Fruit fly (Drosophila melanogaster): ENCODE results near the gene Nmdmc.

DNA sequence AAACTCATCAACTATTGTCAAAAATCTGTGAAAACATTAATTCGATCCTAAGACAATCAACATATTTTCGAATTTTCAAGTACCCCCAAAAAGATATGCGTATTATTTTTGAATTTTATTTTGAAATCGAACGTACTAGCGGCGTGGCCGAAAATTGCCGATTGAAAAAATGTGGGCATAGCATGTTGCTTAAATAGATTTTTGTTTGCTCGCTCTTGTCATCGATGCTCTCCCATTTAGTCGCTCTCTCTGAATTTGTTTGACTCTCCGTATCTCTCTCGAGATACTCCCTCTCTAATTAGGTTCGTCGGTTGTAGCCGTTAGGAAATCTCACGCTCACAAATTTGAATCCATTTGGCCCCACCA, 6.7 kb upstream of the Nmdmc start:
- TF ChIP-seq CG8478 (optimal IDR thresholded peaks at IDR 0.05) = no peak
- no peak for TF ChIP-seq EcR (GFP tag; optimal IDR thresholded peaks at IDR 0.05)
- no peak for TF ChIP-seq pan (optimal IDR thresholded peaks at IDR 0.05)
- TF ChIP-seq usp (GFP tag; optimal IDR thresholded peaks at IDR 0.05) = no peak
- no peak for TF ChIP-seq psq (optimal IDR thresholded peaks at IDR 0.05)
- TF ChIP-seq Dll (optimal IDR thresholded peaks at IDR 0.05) = no peak

Measured in whole organism.